Worm (Caenorhabditis elegans): ENCODE results near the gene dhcr-24.

dhcr-24 gene

ce11 chrX:2536246-2536772, 27.6 kb downstream of the dhcr-24 start:
- no peak for TF ChIP-seq mel-28 (tag; optimal IDR thresholded peaks at IDR 0.05; ENCODE audit: borderline replicate concordance)
- no peak for TF ChIP-seq zim-3 (tag; optimal IDR thresholded peaks at IDR 0.05)
- no peak for TF ChIP-seq hmg-20 (GFP tag; IDR thresholded peaks at IDR 0.05)
- no peak for TF ChIP-seq C17E4.6 (GFP tag; IDR thresholded peaks at IDR 0.05)
- TF ChIP-seq F22D6.2 (tag; optimal IDR thresholded peaks at IDR 0.05) = no peak
- no peak for TF ChIP-seq lin-26 (GFP tag; IDR thresholded peaks at IDR 0.05)
- TF ChIP-seq attf-3 (GFP tag; conservative IDR thresholded peaks at IDR 0.05) = no peak
- no peak for TF ChIP-seq tbp1 (GFP tag; optimal IDR thresholded peaks at IDR 0.05)
- no peak for TF ChIP-seq F52B5.7 (tag; optimal IDR thresholded peaks at IDR 0.05)
- no peak for TF ChIP-seq F57A8.1 (GFP tag; optimal IDR thresholded peaks at IDR 0.05)
- TF ChIP-seq nhr-120 (GFP tag; IDR thresholded peaks at IDR 0.05) = no peak
- TF ChIP-seq K12H6.12 (tag; optimal IDR thresholded peaks at IDR 0.05) = peak; percentile 83
- no peak for TF ChIP-seq ccch-3 (GFP tag; optimal IDR thresholded peaks at IDR 0.05)
- no peak for TF ChIP-seq F33H1.4 (GFP tag; IDR thresholded peaks at IDR 0.05)
- TF ChIP-seq tbx-9 (tag; optimal IDR thresholded peaks at IDR 0.05; ENCODE audit: borderline replicate concordance) = no peak
- TF ChIP-seq T07F8.4 (tag; optimal IDR thresholded peaks at IDR 0.05) = no peak
- TF ChIP-seq repo-1 (tag; optimal IDR thresholded peaks at IDR 0.05) = no peak
- no peak for TF ChIP-seq mes-4 (tag; optimal IDR thresholded peaks at IDR 0.05)
- no peak for TF ChIP-seq lir-1 (GFP tag; conservative IDR thresholded peaks at IDR 0.05)
- TF ChIP-seq him-1 (tag; optimal IDR thresholded peaks at IDR 0.05) = no peak
- TF ChIP-seq let-607 (tag; optimal IDR thresholded peaks at IDR 0.05) = no peak
- TF ChIP-seq let-526 (GFP tag; IDR thresholded peaks at IDR 0.05) = 0 out of 2 replicates have a peak, but pooled peaks have one; percentile 5
- no peak for TF ChIP-seq ceh-100 (GFP tag; IDR thresholded peaks at IDR 0.05)
- no peak for TF ChIP-seq cebp-1 (GFP tag; IDR thresholded peaks at IDR 0.05)
- TF ChIP-seq cebp-1 (tag; optimal IDR thresholded peaks at IDR 0.05) = peak; percentile 59
- TF ChIP-seq F23B12.7 (tag; optimal IDR thresholded peaks at IDR 0.05; ENCODE audit: insufficient read depth) = no peak
- peak; percentile 53; the same call in 1 of the 2 replicates for TF ChIP-seq hmg-1.2 (GFP tag; IDR thresholded peaks at IDR 0.05)
- no peak for TF ChIP-seq efl-1 (GFP tag; optimal IDR thresholded peaks at IDR 0.05)
- no peak for TF ChIP-seq F57C9.4 (tag; optimal IDR thresholded peaks at IDR 0.05)
- TF ChIP-seq nfya-1 (tag; optimal IDR thresholded peaks at IDR 0.05; ENCODE audit: borderline replicate concordance, insufficient read depth) = no peak
- TF ChIP-seq hrde-1 (tag; optimal IDR thresholded peaks at IDR 0.05; ENCODE audit: borderline replicate concordance) = no peak
- no peak for TF ChIP-seq tlf-1 (GFP tag; optimal IDR thresholded peaks at IDR 0.05)
- TF ChIP-seq ztf-26 (tag; optimal IDR thresholded peaks at IDR 0.05) = no peak
- no peak for TF ChIP-seq Y53F4B.3 (GFP tag; IDR thresholded peaks at IDR 0.05)
- TF ChIP-seq ceh-79 (tag; optimal IDR thresholded peaks at IDR 0.05) = no peak
- TF ChIP-seq F39B2.1 (GFP tag; IDR thresholded peaks at IDR 0.05) = no peak
- no peak for TF ChIP-seq bed-1 (GFP tag; IDR thresholded peaks at IDR 0.05)
- TF ChIP-seq ZK185.1 (tag; optimal IDR thresholded peaks at IDR 0.05; ENCODE audit: poor library complexity, severe bottlenecking) = no peak
- TF ChIP-seq ceh-40 (GFP tag; IDR thresholded peaks at IDR 0.05) = no peak
- TF ChIP-seq athp-1 (tag; optimal IDR thresholded peaks at IDR 0.05) = no peak
- TF ChIP-seq egl-18 (GFP tag; IDR thresholded peaks at IDR 0.05) = 0 out of 2 replicates have a peak, but pooled peaks have one; percentile 26
- no peak for TF ChIP-seq madf-6 (GFP tag; IDR thresholded peaks at IDR 0.05)
- no peak for TF ChIP-seq F37B4.10 (GFP tag; IDR thresholded peaks at IDR 0.05)
- peak in 1 of 3 experiments; percentile 3 for TF ChIP-seq lin-35 (GFP tag; optimal IDR thresholded peaks at IDR 0.05)
- TF ChIP-seq chd-7 (tag; optimal IDR thresholded peaks at IDR 0.05) = peak; percentile 56
- TF ChIP-seq Y79H2A.3 (GFP tag; conservative IDR thresholded peaks at IDR 0.05) = no peak
- no peak for TF ChIP-seq dpl-1 (GFP tag; optimal IDR thresholded peaks at IDR 0.05)
- TF ChIP-seq pbrm-1 (GFP tag; IDR thresholded peaks at IDR 0.05) = 0 out of 2 replicates have a peak, but pooled peaks have one; percentile 46
